Worm (Caenorhabditis elegans): Measurements from ENCODE around the gene abl-1.

DNA sequence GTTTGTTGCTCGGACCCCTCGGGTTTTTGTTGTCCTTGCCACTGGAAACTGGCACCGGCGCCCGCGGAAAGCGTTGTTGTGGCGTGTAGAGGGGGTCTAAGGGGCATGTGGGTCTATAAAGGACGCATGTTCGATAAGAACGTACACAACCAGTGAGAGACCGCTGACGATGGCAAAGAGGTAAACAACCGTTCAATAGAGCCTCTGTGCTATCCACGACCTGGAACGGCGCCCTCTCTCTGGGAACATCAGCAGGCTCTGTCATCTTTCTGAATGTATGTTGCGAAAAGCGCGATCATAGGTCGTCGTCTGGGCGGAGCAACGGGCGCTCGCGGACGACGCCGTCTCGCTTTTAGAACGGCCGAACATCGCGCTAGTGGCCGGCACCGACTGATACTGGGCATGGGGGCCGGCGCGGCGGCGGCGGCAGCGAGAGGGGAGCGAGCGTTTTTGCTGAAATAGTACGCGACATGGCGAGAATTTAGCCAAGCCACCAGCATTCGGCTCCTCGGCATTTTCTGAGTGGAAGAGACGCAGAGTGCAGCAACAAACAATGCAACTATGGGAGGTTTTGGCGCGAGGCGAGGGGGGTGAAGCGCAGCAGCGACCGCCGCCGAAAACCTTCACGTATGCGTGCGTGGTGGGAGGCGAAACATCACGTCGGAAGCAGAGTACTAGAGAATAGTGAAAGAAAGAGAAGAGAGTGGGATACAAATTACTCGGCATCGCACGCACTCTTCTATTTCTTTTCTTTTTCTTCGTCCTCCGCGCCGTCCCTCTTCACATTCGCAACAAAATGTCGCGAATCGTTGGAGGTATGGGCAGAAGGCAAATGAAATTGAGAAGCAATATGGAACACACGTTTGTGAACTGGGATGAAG is 13.3 kb upstream of the abl-1 start:
- TF ChIP-seq unc-62 (GFP tag; optimal IDR thresholded peaks at IDR 0.05): peak; percentile 44
- no peak for TF ChIP-seq mab-5 (tag; optimal IDR thresholded peaks at IDR 0.05)
- TF ChIP-seq zip-8 (tag; optimal IDR thresholded peaks at IDR 0.05): no peak
- no peak for TF ChIP-seq snpc-4 (tag; optimal IDR thresholded peaks at IDR 0.05)
- TF ChIP-seq mep-1 (tag; optimal IDR thresholded peaks at IDR 0.05): peak; percentile 62
- TF ChIP-seq flh-1 (GFP tag; optimal IDR thresholded peaks at IDR 0.05): no peak
- no peak for TF ChIP-seq unc-39 (tag; optimal IDR thresholded peaks at IDR 0.05)
- peak; percentile 13 for TF ChIP-seq drap-1 (GFP tag; optimal IDR thresholded peaks at IDR 0.05)
- TF ChIP-seq lsy-2 (tag; optimal IDR thresholded peaks at IDR 0.05): no peak
- TF ChIP-seq ceh-83 (GFP tag; optimal IDR thresholded peaks at IDR 0.05): no peak
- TF ChIP-seq hlh-1 (tag; optimal IDR thresholded peaks at IDR 0.05): no peak
